Fruit fly (Drosophila melanogaster): ENCODE results near the gene bowl.

bowl gene

DNA sequence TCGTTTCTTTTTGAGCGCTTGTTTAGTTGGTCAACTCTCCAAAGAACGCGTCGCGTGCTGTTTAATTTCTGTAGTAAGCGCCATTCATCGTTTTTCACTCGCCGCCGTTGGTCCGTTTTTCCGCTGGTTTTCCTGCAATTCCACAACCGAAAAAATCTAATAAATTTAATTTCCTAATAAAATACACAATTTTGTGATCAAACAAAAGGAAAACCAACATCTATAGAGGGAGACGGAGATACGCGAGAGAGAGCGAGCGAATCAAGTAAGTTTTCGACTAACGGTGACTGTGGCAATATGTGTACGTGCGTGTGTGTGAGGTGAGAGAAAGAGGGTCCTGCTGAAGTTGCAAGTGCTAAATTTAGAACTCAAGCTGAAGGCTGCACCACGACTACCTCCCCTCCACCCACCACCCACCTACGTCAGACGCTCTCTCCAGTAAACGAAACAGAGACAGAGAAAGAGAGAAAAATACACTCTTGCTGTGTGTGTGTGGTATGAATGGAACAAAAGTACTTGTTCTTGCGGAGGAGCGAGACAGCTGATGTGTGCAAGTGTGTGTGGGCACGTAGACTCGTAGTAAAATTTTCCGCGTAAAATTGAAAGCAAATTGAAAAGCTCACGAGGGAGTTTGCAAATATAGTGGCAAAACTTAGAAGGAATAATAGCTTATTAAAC lies 32.1 kb downstream of the bowl start, which contains the start of gene Reph (continued):
- TF ChIP-seq CG17361 (GFP tag; IDR thresholded peaks at IDR 0.05) = no peak
- peak; percentile 19 for TF ChIP-seq psq (GFP tag; optimal IDR thresholded peaks at IDR 0.05)
- TF ChIP-seq CG4404 (GFP tag; IDR thresholded peaks at IDR 0.05) = no peak
- no peak for TF ChIP-seq MESR4 (GFP tag; optimal IDR thresholded peaks at IDR 0.05)
- no peak; the same call in 1 of the 2 replicates for TF ChIP-seq Bgb (GFP tag; IDR thresholded peaks at IDR 0.05; ENCODE audit: partially characterized antibody)
- TF ChIP-seq CG3995 (GFP tag; optimal IDR thresholded peaks at IDR 0.05) = peak; percentile 33
- TF ChIP-seq tx (GFP tag; optimal IDR thresholded peaks at IDR 0.05) = no peak
- TF ChIP-seq onecut (GFP tag; IDR thresholded peaks at IDR 0.05) = no peak
- TF ChIP-seq Chrac-16 (GFP tag; optimal IDR thresholded peaks at IDR 0.05) = no peak
- TF ChIP-seq CG4360 (GFP tag; IDR thresholded peaks at IDR 0.05) = no peak
- no peak for TF ChIP-seq CG15479 (GFP tag; optimal IDR thresholded peaks at IDR 0.05)
- TF ChIP-seq CG10654 (GFP tag; optimal IDR thresholded peaks at IDR 0.05) = no peak
- 0 out of 2 replicates have a peak, but pooled peaks have one; percentile 27 for TF ChIP-seq Rx (GFP tag; IDR thresholded peaks at IDR 0.05)
- no peak for TF ChIP-seq CG4617 (GFP tag; optimal IDR thresholded peaks at IDR 0.05; ENCODE audit: borderline replicate concordance)
- TF ChIP-seq CG13894 (tag; optimal IDR thresholded peaks at IDR 0.05) = no peak
- no peak for TF ChIP-seq ap (GFP tag; IDR thresholded peaks at IDR 0.05)
- TF ChIP-seq CG18476 (GFP tag; optimal IDR thresholded peaks at IDR 0.05) = no peak
- TF ChIP-seq crc (GFP tag; optimal IDR thresholded peaks at IDR 0.05) = no peak
- TF ChIP-seq so (GFP tag; IDR thresholded peaks at IDR 0.05) = no peak
- no peak for TF ChIP-seq CG17912 (GFP tag; optimal IDR thresholded peaks at IDR 0.05)
- no peak for TF ChIP-seq gsb (GFP tag; IDR thresholded peaks at IDR 0.05)
- TF ChIP-seq CG10209 (GFP tag; optimal IDR thresholded peaks at IDR 0.05) = no peak
- no peak for TF ChIP-seq CG10267 (tag; optimal IDR thresholded peaks at IDR 0.05)
- TF ChIP-seq ken (GFP tag; IDR thresholded peaks at IDR 0.05) = no peak
- no peak for TF ChIP-seq CG11093 (GFP tag; IDR thresholded peaks at IDR 0.05)
- TF ChIP-seq Hsf (GFP tag; optimal IDR thresholded peaks at IDR 0.05) = no peak
- TF ChIP-seq ro (GFP tag; IDR thresholded peaks at IDR 0.05) = no peak
- TF ChIP-seq vnd (GFP tag; IDR thresholded peaks at IDR 0.05; ENCODE audit: partially characterized antibody) = no peak
- peak; percentile 13; the same call in 1 of the 2 replicates for TF ChIP-seq Oaz (GFP tag; IDR thresholded peaks at IDR 0.05)
- TF ChIP-seq pan (optimal IDR thresholded peaks at IDR 0.05) = no peak
- TF ChIP-seq pan (GFP tag; optimal IDR thresholded peaks at IDR 0.05 in 1 of 2, IDR thresholded peaks at IDR 0.05 in 1 of 2) = no peak
- TF ChIP-seq repo (GFP tag; optimal IDR thresholded peaks at IDR 0.05) = no peak
- TF ChIP-seq Nf-YB (GFP tag; optimal IDR thresholded peaks at IDR 0.05) = peak; percentile 30
- TF ChIP-seq row (GFP tag; IDR thresholded peaks at IDR 0.05) = peak; percentile 31; the same call in 2 of the 3 replicates
- no peak for TF ChIP-seq Ssrp (tag; optimal IDR thresholded peaks at IDR 0.05)
- no peak for TF ChIP-seq CG7372 (GFP tag; IDR thresholded peaks at IDR 0.05)
- TF ChIP-seq Med (GFP tag) = peak; percentile 72
- TF ChIP-seq sens-2 (GFP tag; IDR thresholded peaks at IDR 0.05) = no peak
- TF ChIP-seq CG13624 (GFP tag; optimal IDR thresholded peaks at IDR 0.05) = no peak
- TF ChIP-seq otp (GFP tag; IDR thresholded peaks at IDR 0.05) = no peak
- no peak for TF ChIP-seq E2f2 (GFP tag; IDR thresholded peaks at IDR 0.05)
- no peak for TF ChIP-seq dan (GFP tag; IDR thresholded peaks at IDR 0.05)
- no peak for TF ChIP-seq ham (GFP tag; IDR thresholded peaks at IDR 0.05)
- TF ChIP-seq CG13296 (GFP tag; optimal IDR thresholded peaks at IDR 0.05) = no peak
- TF ChIP-seq toy (GFP tag; IDR thresholded peaks at IDR 0.05) = no peak
- no peak for TF ChIP-seq Camta (GFP tag; optimal IDR thresholded peaks at IDR 0.05)
- no peak for TF ChIP-seq CoRest (tag; optimal IDR thresholded peaks at IDR 0.05)
- no peak for TF ChIP-seq her (GFP tag; optimal IDR thresholded peaks at IDR 0.05)
- TF ChIP-seq CG33213 (GFP tag; optimal IDR thresholded peaks at IDR 0.05) = no peak
- TF ChIP-seq CTCF (GFP tag; optimal IDR thresholded peaks at IDR 0.05) = no peak
- no peak for TF ChIP-seq Hr39 (optimal IDR thresholded peaks at IDR 0.05)
- no peak for TF ChIP-seq wor (GFP tag; IDR thresholded peaks at IDR 0.05)
- TF ChIP-seq Stat92E (GFP tag; optimal IDR thresholded peaks at IDR 0.05) = no peak

Measured in whole organism, embryonic.